Fruit fly (Drosophila melanogaster) whole organism, embryonic: ENCODE measurements around the gene Nepl9.

ENCODE experiments used
- Adf1 ChIP-seq: fragments of 200-800 bp; sonication (Bioruptor generic); IDR thresholded peaks from 2 replicates; pipeline ENCODE4 v1.3.6; 2022; ENCODE audit warnings: missing biosample characterization, missing genetic modification characterization
- B-H2 ChIP-seq: fragments of 200-800 bp; sonication (Bioruptor generic); optimal IDR thresholded peaks from 2 replicates; lab custom pipeline; 2018; ENCODE audit warnings: missing biosample characterization, mild to moderate bottlenecking, missing genetic modification characterization
- CG10543 ChIP-seq: fragments of 200-800 bp; sonication (Bioruptor generic); optimal IDR thresholded peaks from 3 replicates; lab custom pipeline; 2017; ENCODE audit warnings: missing biosample characterization, mild to moderate bottlenecking, missing genetic modification characterization, moderate library complexity
- CG1233 ChIP-seq: fragments of 200-800 bp; sonication (Bioruptor generic); optimal IDR thresholded peaks from 4 replicates; lab custom pipeline; 2018; ENCODE audit warnings: missing biosample characterization, mild to moderate bottlenecking, missing genetic modification characterization
- CG12391 ChIP-seq: fragments of 200-800 bp; sonication (Bioruptor generic); optimal IDR thresholded peaks from 3 replicates; lab custom pipeline; 2018; ENCODE audit warnings: missing biosample characterization, mild to moderate bottlenecking, missing genetic modification characterization, moderate library complexity
- CG17385 ChIP-seq: fragments of 200-800 bp; sonication (Bioruptor generic); optimal IDR thresholded peaks from 3 replicates; lab custom pipeline; 2018; ENCODE audit warnings: missing biosample characterization, mild to moderate bottlenecking, missing genetic modification characterization
- CG18599 ChIP-seq: fragments of 200-800 bp; sonication (Bioruptor generic); optimal IDR thresholded peaks from 3 replicates; lab custom pipeline; 2017; ENCODE audit warnings: missing biosample characterization, missing genetic modification characterization, mild to moderate bottlenecking, moderate library complexity, missing genetic modification reagents
- CG2120 ChIP-seq: fragments of 200-800 bp; sonication (Bioruptor generic); optimal IDR thresholded peaks from 3 replicates; lab custom pipeline; 2016; ENCODE audit warnings: missing biosample characterization, missing genetic modification characterization
- CG2678 ChIP-seq: fragments of 200-800 bp; sonication (Bioruptor generic); optimal IDR thresholded peaks from 3 replicates; lab custom pipeline; 2019; ENCODE audit warnings: missing biosample characterization, mild to moderate bottlenecking, missing genetic modification characterization, moderate library complexity
- CG32532 ChIP-seq: fragments of 200-800 bp; sonication (Bioruptor generic); IDR thresholded peaks from 2 replicates; pipeline ENCODE4 v1.3.6; 2022; ENCODE audit warnings: missing biosample characterization, missing genetic modification characterization
- CG3281 ChIP-seq: fragments of 200-800 bp; sonication (Bioruptor generic); optimal IDR thresholded peaks from 3 replicates; lab custom pipeline; 2017; ENCODE audit warnings: missing biosample characterization, mild to moderate bottlenecking, missing genetic modification characterization
- CG34376 ChIP-seq: fragments of 200-800 bp; sonication (Bioruptor generic); optimal IDR thresholded peaks from 2 replicates; lab custom pipeline; 2018; ENCODE audit warnings: missing biosample characterization, mild to moderate bottlenecking, missing genetic modification characterization
- CG4707 ChIP-seq: fragments of 200-800 bp; sonication (Bioruptor generic); optimal IDR thresholded peaks from 2 replicates; lab custom pipeline; 2018; ENCODE audit warnings: missing biosample characterization, mild to moderate bottlenecking, missing genetic modification characterization, moderate library complexity
- CG4854 ChIP-seq: fragments of 200-800 bp; sonication (Bioruptor generic); optimal IDR thresholded peaks from 2 replicates; lab custom pipeline; 2016; ENCODE audit warnings: missing biosample characterization, missing genetic modification characterization, inconsistent platforms
- CG7745 ChIP-seq: fragments of 200-800 bp; sonication (Bioruptor generic); optimal IDR thresholded peaks from 2 replicates; lab custom pipeline; 2018; ENCODE audit warnings: missing biosample characterization, mild to moderate bottlenecking, missing genetic modification characterization, moderate library complexity
- CG8924 ChIP-seq: fragments of 200-800 bp; optimal IDR thresholded peaks from 3 replicates; lab custom pipeline; 2019; ENCODE audit warnings: missing biosample characterization, mild to moderate bottlenecking, missing genetic modification characterization, moderate library complexity
- Dbx ChIP-seq: fragments of 200-800 bp; sonication (Bioruptor generic); IDR thresholded peaks from 3 replicates; pipeline ENCODE4 v1.3.6; 2022; ENCODE audit warnings: missing biosample characterization, missing genetic modification characterization
- Dek ChIP-seq: fragments of 200-800 bp; sonication (Bioruptor generic); optimal IDR thresholded peaks from 3 replicates; lab custom pipeline; 2019; ENCODE audit warnings: missing biosample characterization, mild to moderate bottlenecking, missing genetic modification characterization, moderate library complexity
- Ets65A ChIP-seq: fragments of 200-800 bp; sonication (Bioruptor generic); peaks from one replicate; lab custom pipeline; 2016; ENCODE audit warnings: missing biosample characterization, missing genetic modification characterization
- Hand ChIP-seq: fragments of 200-800 bp; sonication (Bioruptor generic); optimal IDR thresholded peaks from 2 replicates; lab custom pipeline; 2017; ENCODE audit warnings: mild to moderate bottlenecking, missing biosample characterization, missing genetic modification reagents, missing genetic modification characterization
- Hey ChIP-seq: fragments of 200-800 bp; sonication (Bioruptor generic); optimal IDR thresholded peaks from 3 replicates; lab custom pipeline; 2018; ENCODE audit warnings: missing biosample characterization, mild to moderate bottlenecking, missing genetic modification characterization
- HmgZ ChIP-seq: fragments of 200-800 bp; sonication (Bioruptor generic); optimal IDR thresholded peaks from 2 replicates; lab custom pipeline; 2018; ENCODE audit warnings: missing biosample characterization, mild to moderate bottlenecking, missing genetic modification characterization
- Hr78 ChIP-seq, 2 experiments: fragments of 200-800 bp in 1 of 2; fragments of >200 bp in 1 of 2; sonication (Bioruptor generic) in 1 of 2; optimal IDR thresholded peaks; 2 replicates each; lab custom pipeline; 2017 to 2019; ENCODE audit warnings: missing biosample characterization in 2 of 2, missing genetic modification characterization in 2 of 2, mild to moderate bottlenecking in 1 of 2, moderate library complexity in 1 of 2
- Med ChIP-seq: fragments of 200-800 bp; sonication (Bioruptor generic); peaks from one replicate; lab custom pipeline; 2016; ENCODE audit warnings: missing biosample characterization, missing genetic modification characterization, mild to moderate bottlenecking, inconsistent platforms, moderate library complexity
- NK7.1 ChIP-seq: fragments of 200-800 bp; sonication (Bioruptor generic); optimal IDR thresholded peaks from 3 replicates; lab custom pipeline; 2016; ENCODE audit warnings: missing biosample characterization, missing genetic modification characterization
- NfI ChIP-seq: fragments of 200-800 bp; sonication (Bioruptor generic); optimal IDR thresholded peaks from 3 replicates; lab custom pipeline; 2018; ENCODE audit warnings: missing biosample characterization, mild to moderate bottlenecking, missing genetic modification characterization, moderate library complexity
- Pdp1 ChIP-seq, 2 experiments: fragments of 200-800 bp; sonication (Bioruptor generic); optimal IDR thresholded peaks; 3 replicates each; lab custom pipeline; 2016; ENCODE audit warnings: missing biosample characterization in 2 of 2, missing genetic modification characterization in 2 of 2, mild to moderate bottlenecking in 1 of 2, moderate library complexity in 1 of 2
- Sox102F ChIP-seq: fragments of 200-800 bp; sonication (Bioruptor generic); optimal IDR thresholded peaks from 2 replicates; lab custom pipeline; 2018; ENCODE audit warnings: missing biosample characterization, mild to moderate bottlenecking, missing genetic modification characterization, moderate library complexity
- aop ChIP-seq: fragments of 200-800 bp; sonication (Bioruptor generic); IDR thresholded peaks from 2 replicates; pipeline ENCODE4 v1.3.6; 2022; ENCODE audit warnings: missing biosample characterization, missing genetic modification characterization
- bsh ChIP-seq, 2 experiments: fragments of 200-800 bp; sonication (Bioruptor generic); optimal IDR thresholded peaks; 2 replicates each; lab custom pipeline; 2017 to 2018; ENCODE audit warnings: mild to moderate bottlenecking in 2 of 2, missing biosample characterization in 2 of 2, missing genetic modification characterization in 2 of 2, moderate library complexity in 1 of 2
- chinmo ChIP-seq: fragments of 200-800 bp; sonication (Bioruptor generic); IDR thresholded peaks from 4 replicates; pipeline ENCODE4 v1.3.6; 2022; ENCODE audit warnings: missing biosample characterization, missing genetic modification characterization; ENCODE audit not compliant: partially characterized antibody
- cwo ChIP-seq: fragments of 200-800 bp; sonication (Bioruptor generic); optimal IDR thresholded peaks from 3 replicates; lab custom pipeline; 2017; ENCODE audit warnings: missing biosample characterization, missing genetic modification characterization, mild to moderate bottlenecking, moderate library complexity, missing genetic modification reagents
- exex ChIP-seq: fragments of 200-800 bp; sonication (Bioruptor generic); optimal IDR thresholded peaks from 4 replicates; lab custom pipeline; 2018; ENCODE audit warnings: missing biosample characterization, mild to moderate bottlenecking, missing genetic modification characterization, moderate library complexity
- grn ChIP-seq: fragments of 200-800 bp; sonication (Bioruptor generic); optimal IDR thresholded peaks from 3 replicates; lab custom pipeline; 2017; ENCODE audit warnings: missing biosample characterization, missing genetic modification characterization
- mirr ChIP-seq: fragments of 200-800 bp; sonication (Bioruptor generic); optimal IDR thresholded peaks from 3 replicates; lab custom pipeline; 2018; ENCODE audit warnings: missing biosample characterization, mild to moderate bottlenecking, missing genetic modification characterization
- nerfin-1 ChIP-seq: fragments of 200-800 bp; sonication (Bioruptor generic); optimal IDR thresholded peaks from 3 replicates; lab custom pipeline; 2019; ENCODE audit warnings: missing biosample characterization, mild to moderate bottlenecking, missing genetic modification characterization, moderate library complexity
- pzg ChIP-seq: fragments of 200-800 bp; sonication (Bioruptor generic); optimal IDR thresholded peaks from 3 replicates; lab custom pipeline; 2018; ENCODE audit warnings: missing biosample characterization, mild to moderate bottlenecking, missing genetic modification characterization, moderate library complexity
- sd ChIP-seq: fragments of 200-800 bp; sonication (Bioruptor generic); optimal IDR thresholded peaks from 3 replicates; lab custom pipeline; 2018; ENCODE audit warnings: missing biosample characterization, mild to moderate bottlenecking, missing genetic modification characterization, moderate library complexity
- sens ChIP-seq: fragments of 200-800 bp; sonication (Bioruptor generic); peaks from one replicate; lab custom pipeline; 2016; ENCODE audit warnings: missing biosample characterization, missing genetic modification characterization
- sens-2 ChIP-seq: fragments of 200-800 bp; sonication (Bioruptor generic); IDR thresholded peaks from 2 replicates; pipeline ENCODE4 v1.3.6; 2022; ENCODE audit warnings: missing biosample characterization, missing genetic modification characterization
- sug ChIP-seq: fragments of 200-800 bp; optimal IDR thresholded peaks from 2 replicates; lab custom pipeline; 2019; ENCODE audit warnings: missing biosample characterization, mild to moderate bottlenecking, missing genetic modification characterization, moderate library complexity

Nepl9 gene

DNA sequence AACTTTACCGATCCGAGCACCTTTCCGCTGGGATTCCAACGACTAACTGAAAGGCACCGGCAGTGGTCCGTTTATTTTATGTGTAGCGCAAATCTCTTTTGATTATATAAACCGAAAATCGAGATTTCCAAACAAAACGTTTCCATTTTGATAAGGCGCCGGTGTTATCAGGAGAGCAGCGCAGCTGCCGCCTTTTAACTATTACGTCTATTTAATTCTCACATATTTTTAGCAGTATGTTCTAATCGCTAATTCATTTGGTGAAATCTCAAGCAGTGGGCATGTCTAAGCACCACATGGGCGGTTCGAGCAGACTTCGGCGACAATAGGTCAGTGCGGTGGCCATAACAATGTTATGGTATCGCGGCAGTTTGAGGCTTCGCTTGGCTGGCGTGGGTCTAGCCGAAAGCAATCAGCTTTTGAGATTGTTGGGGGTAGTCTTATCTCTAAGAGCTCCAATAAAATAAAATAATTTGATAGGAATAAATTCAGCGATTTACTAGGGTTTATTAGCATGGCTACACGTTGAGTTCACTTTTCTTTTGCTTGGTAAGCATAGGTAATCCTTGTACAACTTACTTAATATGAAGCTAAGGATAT, 46.3 kb downstream of the Nepl9 start, which contains the start of gene Cyt-b5-r:
Gene Cyt-b5-r (minus strand): TSS at position 51 of the 600 bp plus-strand sequence.
- TF ChIP-seq Med (GFP tag; lab: Kevin White, UChicago): peak; percentile 17
- TF ChIP-seq Hr78 (GFP tag; optimal IDR thresholded peaks at IDR 0.05; lab: Kevin White, UChicago): peak in 1 of 2 experiments; percentile 56
- TF ChIP-seq sens-2 (GFP tag; lab: Robert Waterston, UW): 0 out of 2 replicates have a peak, but pooled peaks have one; percentile 6
- 0 out of 4 replicates have a peak, but pooled peaks have one; percentile 42 for TF ChIP-seq chinmo (GFP tag; lab: Robert Waterston, UW)
- no peak for TF ChIP-seq Sox102F
- peak; percentile 58 for TF ChIP-seq sd (tag; lab: Kevin White, UChicago)
- TF ChIP-seq CG12391 (tag; lab: Kevin White, UChicago): no peak
- TF ChIP-seq NfI (GFP tag; lab: Kevin White, UChicago): no peak
- TF ChIP-seq Adf1 (GFP tag; lab: Robert Waterston, UW): peak; percentile 77
- TF ChIP-seq mirr: peak; percentile 91
- peak; percentile 2 for TF ChIP-seq CG18599
- TF ChIP-seq Dbx (GFP tag; lab: Robert Waterston, UW): no peak
- peak in 1 of 2 experiments; percentile 98 for TF ChIP-seq Pdp1 (GFP tag; optimal IDR thresholded peaks at IDR 0.05; lab: Kevin White, UChicago)
- peak; percentile 89 for TF ChIP-seq CG10543
- peak; percentile 31 for TF ChIP-seq CG2678 (tag; lab: Kevin White, UChicago)
- no peak for TF ChIP-seq pzg (GFP tag; lab: Kevin White, UChicago)
- TF ChIP-seq CG17385 (GFP tag; lab: Kevin White, UChicago): peak; percentile 26
- peak; percentile 27 for TF ChIP-seq Hey (tag; lab: Kevin White, UChicago)
- peak; percentile 33 for TF ChIP-seq HmgZ (tag; lab: Kevin White, UChicago)
- TF ChIP-seq CG2120: no peak
- peak; percentile 94 for TF ChIP-seq exex (tag; lab: Kevin White, UChicago)
- peak; percentile 55 for TF ChIP-seq CG1233 (GFP tag; lab: Kevin White, UChicago)
- peak; percentile 18 for TF ChIP-seq sens (GFP tag; lab: Kevin White, UChicago)
- TF ChIP-seq CG34376 (GFP tag; lab: Kevin White, UChicago): peak; percentile 96
- no peak for TF ChIP-seq CG4707 (GFP tag; lab: Kevin White, UChicago)
- no peak for TF ChIP-seq Dek (tag; lab: Kevin White, UChicago)
- TF ChIP-seq cwo (GFP tag; lab: Kevin White, UChicago): peak; percentile 83
- TF ChIP-seq CG3281 (GFP tag; lab: Kevin White, UChicago): peak; percentile 1
- no peak for TF ChIP-seq NK7.1 (GFP tag; lab: Kevin White, UChicago)
- peak; percentile 62 for TF ChIP-seq grn (GFP tag; lab: Kevin White, UChicago)
- peak; percentile 100 for TF ChIP-seq sug (tag; lab: Kevin White, UChicago)
- peak; percentile 26 for TF ChIP-seq Hand (GFP tag; lab: Kevin White, UChicago)
- TF ChIP-seq CG32532 (GFP tag; lab: Robert Waterston, UW): no peak
- TF ChIP-seq Ets65A (GFP tag; lab: Kevin White, UChicago): peak; percentile 66
- peak; percentile 34 for TF ChIP-seq B-H2 (GFP tag; lab: Kevin White, UChicago)
- no peak for TF ChIP-seq bsh (GFP tag; optimal IDR thresholded peaks at IDR 0.05; lab: Kevin White, UChicago)

DNA sequence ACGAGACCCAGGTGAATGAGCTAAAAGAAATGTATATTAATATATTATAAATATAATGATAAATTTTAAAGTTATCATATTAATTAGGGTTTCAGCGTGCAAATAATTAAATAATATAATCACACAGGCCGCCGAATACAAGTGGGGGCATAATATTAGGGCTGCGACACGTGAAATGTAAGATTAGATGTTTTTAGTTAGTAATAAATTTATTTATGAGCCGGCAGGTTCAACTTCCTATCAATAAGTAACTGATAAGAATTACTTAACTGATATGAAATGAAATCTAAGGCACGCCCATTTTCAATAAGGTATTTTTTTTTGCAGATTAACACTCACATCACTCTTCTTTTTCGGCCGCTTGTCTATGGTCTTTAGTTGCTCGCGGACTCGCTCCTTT, 47.2 kb downstream of the Nepl9 start:
- peak; percentile 68 for TF ChIP-seq mirr
- peak; percentile 9 for TF ChIP-seq sd (tag; lab: Kevin White, UChicago)
- peak; percentile 26 for TF ChIP-seq CG7745 (tag; lab: Kevin White, UChicago)
- TF ChIP-seq aop (GFP tag; lab: Robert Waterston, UW): no peak
- peak; percentile 80 for TF ChIP-seq sug (tag; lab: Kevin White, UChicago)
- TF ChIP-seq exex (tag; lab: Kevin White, UChicago): peak; percentile 78
- peak; percentile 87 for TF ChIP-seq cwo (GFP tag; lab: Kevin White, UChicago)
- TF ChIP-seq CG8924 (tag; lab: Kevin White, UChicago): no peak
- no peak for TF ChIP-seq nerfin-1 (tag; lab: Kevin White, UChicago)
- no peak for TF ChIP-seq CG4854 (GFP tag; lab: Kevin White, UChicago)
